Fruit fly (Drosophila melanogaster) whole organism, embryonic: ENCODE data around the gene Cisd2.

Source experiments
- Atf3 ChIP-seq: fragments of 200-800 bp; sonication (Bioruptor generic); optimal IDR thresholded peaks from 3 replicates; lab custom pipeline; 2016; ENCODE audit warnings: missing biosample characterization, missing genetic modification characterization
- CG11456 ChIP-seq: fragments of 200-800 bp; sonication (Bioruptor generic); IDR thresholded peaks from 3 replicates; pipeline ENCODE4 v1.3.6; 2022; ENCODE audit warnings: missing biosample characterization, missing genetic modification characterization
- CG11723 ChIP-seq: fragments of 200-800 bp; sonication (Bioruptor generic); optimal IDR thresholded peaks from 2 replicates; lab custom pipeline; 2017; ENCODE audit warnings: missing biosample characterization, mild to moderate bottlenecking, missing genetic modification characterization
- CG12219 ChIP-seq: fragments of 200-800 bp; sonication (Bioruptor generic); optimal IDR thresholded peaks from 3 replicates; lab custom pipeline; 2018; ENCODE audit warnings: missing biosample characterization, mild to moderate bottlenecking, missing genetic modification characterization
- CG12299 ChIP-seq: fragments of 200-800 bp; sonication (Bioruptor generic); optimal IDR thresholded peaks from 2 replicates; lab custom pipeline; 2018; ENCODE audit warnings: missing biosample characterization, mild to moderate bottlenecking, missing genetic modification characterization
- CG12744 ChIP-seq: fragments of 200-800 bp; sonication (Bioruptor generic); optimal IDR thresholded peaks from 2 replicates; lab custom pipeline; 2016; ENCODE audit warnings: missing biosample characterization, missing genetic modification characterization
- CG13123 ChIP-seq: fragments of 200-800 bp; sonication (Bioruptor generic); optimal IDR thresholded peaks from 2 replicates; lab custom pipeline; 2016; ENCODE audit warnings: missing biosample characterization, missing genetic modification characterization
- CG13424 ChIP-seq: fragments of 200-800 bp; sonication (Bioruptor generic); optimal IDR thresholded peaks from 2 replicates; lab custom pipeline; 2019; ENCODE audit warnings: missing biosample characterization, mild to moderate bottlenecking, missing genetic modification characterization, moderate library complexity
- CG14667 ChIP-seq: fragments of 200-800 bp; sonication (Bioruptor generic); IDR thresholded peaks from 2 replicates; pipeline ENCODE4 v1.3.6; 2022; ENCODE audit warnings: missing biosample characterization, missing genetic modification characterization
- CG15269 ChIP-seq: fragments of 200-800 bp; sonication (Bioruptor generic); optimal IDR thresholded peaks from 2 replicates; lab custom pipeline; 2018; ENCODE audit warnings: missing biosample characterization, mild to moderate bottlenecking, missing genetic modification characterization, moderate library complexity
- CG15696 ChIP-seq: fragments of 200-800 bp; sonication (Bioruptor generic); optimal IDR thresholded peaks from 2 replicates; lab custom pipeline; 2019; ENCODE audit warnings: missing biosample characterization, mild to moderate bottlenecking, missing genetic modification characterization, moderate library complexity
- CG16815 ChIP-seq: fragments of 200-800 bp; sonication (Bioruptor generic); optimal IDR thresholded peaks from 3 replicates; lab custom pipeline; 2017; ENCODE audit warnings: missing biosample characterization, mild to moderate bottlenecking, missing genetic modification characterization
- CG17829 ChIP-seq: fragments of 200-800 bp; optimal IDR thresholded peaks from 2 replicates; lab custom pipeline; 2019; ENCODE audit warnings: missing biosample characterization, mild to moderate bottlenecking, missing genetic modification characterization, moderate library complexity
- CG42726 ChIP-seq: fragments of 200-800 bp; sonication (Bioruptor generic); IDR thresholded peaks from 2 replicates; pipeline ENCODE4 v1.3.6; 2022; ENCODE audit warnings: missing biosample characterization, missing genetic modification characterization; ENCODE audit not compliant: partially characterized antibody
- CG4424 ChIP-seq: fragments of 200-800 bp; sonication (Bioruptor generic); optimal IDR thresholded peaks from 3 replicates; lab custom pipeline; 2016; ENCODE audit warnings: missing biosample characterization, missing genetic modification characterization
- CG6654 ChIP-seq: fragments of 200-800 bp; sonication (Bioruptor generic); optimal IDR thresholded peaks from 2 replicates; lab custom pipeline; 2017; ENCODE audit warnings: missing biosample characterization, mild to moderate bottlenecking, missing genetic modification characterization
- CG6765 ChIP-seq: fragments of 200-800 bp; sonication (Bioruptor generic); optimal IDR thresholded peaks from 3 replicates; lab custom pipeline; 2017; ENCODE audit warnings: missing biosample characterization, mild to moderate bottlenecking, missing genetic modification characterization
- CG9215 ChIP-seq: fragments of 200-800 bp; sonication (Bioruptor generic); IDR thresholded peaks from 2 replicates; pipeline ENCODE4 v1.3.6; 2022; ENCODE audit warnings: missing biosample characterization, missing genetic modification characterization
- CG9876 ChIP-seq: fragments of 200-800 bp; sonication (Bioruptor generic); optimal IDR thresholded peaks from 2 replicates; lab custom pipeline; 2016; ENCODE audit warnings: missing biosample characterization, missing genetic modification characterization
- Deaf1 ChIP-seq: fragments of 200-800 bp; optimal IDR thresholded peaks from 3 replicates; lab custom pipeline; 2019; ENCODE audit warnings: missing biosample characterization, mild to moderate bottlenecking, missing genetic modification characterization, moderate library complexity
- E2f1 ChIP-seq: fragments of 200-800 bp; sonication (Bioruptor generic); IDR thresholded peaks from 2 replicates; pipeline ENCODE4 v1.3.6; 2022; ENCODE audit warnings: missing biosample characterization, missing genetic modification characterization
- Eip74EF ChIP-seq, 2 experiments: fragments of 200-800 bp in 1 of 2; fragments of >200 bp in 1 of 2; sonication (Bioruptor generic) in 1 of 2; optimal IDR thresholded peaks; 2 replicates each; lab custom pipeline; 2017 to 2019; ENCODE audit warnings: missing biosample characterization in 2 of 2, missing genetic modification characterization in 2 of 2, mild to moderate bottlenecking in 1 of 2, moderate library complexity in 1 of 2
- Gug ChIP-seq: fragments of 200-800 bp; sonication (Bioruptor generic); IDR thresholded peaks from 4 replicates; pipeline ENCODE4 v1.3.6; 2022; ENCODE audit warnings: missing biosample characterization, missing genetic modification characterization
- HLH54F ChIP-seq: fragments of 200-800 bp; sonication (Bioruptor generic); optimal IDR thresholded peaks from 3 replicates; lab custom pipeline; 2016; ENCODE audit warnings: missing biosample characterization, missing genetic modification characterization
- Hmr ChIP-seq: fragments of 200-800 bp; sonication (Bioruptor generic); optimal IDR thresholded peaks from 3 replicates; lab custom pipeline; 2017; ENCODE audit warnings: mild to moderate bottlenecking, missing biosample characterization, missing genetic modification reagents, missing genetic modification characterization
- Hsf ChIP-seq: fragments of 200-800 bp; sonication (Bioruptor generic); optimal IDR thresholded peaks from 3 replicates; lab custom pipeline; 2016; ENCODE audit warnings: missing biosample characterization, missing genetic modification characterization
- MBD-R2 ChIP-seq: fragments of 200-800 bp; sonication (Bioruptor generic); IDR thresholded peaks from 2 replicates; pipeline ENCODE4 v1.3.6; 2022; ENCODE audit warnings: missing biosample characterization, missing genetic modification characterization
- Mad ChIP-seq: fragments of 200-800 bp; sonication (Bioruptor generic); optimal IDR thresholded peaks from 2 replicates; lab custom pipeline; 2016; ENCODE audit warnings: missing biosample characterization, missing genetic modification characterization
- Sox102F ChIP-seq: fragments of 200-800 bp; sonication (Bioruptor generic); optimal IDR thresholded peaks from 2 replicates; lab custom pipeline; 2018; ENCODE audit warnings: missing biosample characterization, mild to moderate bottlenecking, missing genetic modification characterization, moderate library complexity
- Sry-δ ChIP-seq: fragments of 200-800 bp; sonication (Bioruptor generic); optimal IDR thresholded peaks from 2 replicates; lab custom pipeline; 2016; ENCODE audit warnings: missing biosample characterization, missing genetic modification characterization
- Xbp1 ChIP-seq: fragments of 200-800 bp; sonication (Bioruptor generic); optimal IDR thresholded peaks from 3 replicates; lab custom pipeline; 2016; ENCODE audit warnings: missing biosample characterization, mild to moderate bottlenecking, missing genetic modification characterization
- aop ChIP-seq: fragments of 200-800 bp; sonication (Bioruptor generic); IDR thresholded peaks from 2 replicates; pipeline ENCODE4 v1.3.6; 2022; ENCODE audit warnings: missing biosample characterization, missing genetic modification characterization
- chinmo ChIP-seq: fragments of 200-800 bp; sonication (Bioruptor generic); IDR thresholded peaks from 4 replicates; pipeline ENCODE4 v1.3.6; 2022; ENCODE audit warnings: missing biosample characterization, missing genetic modification characterization; ENCODE audit not compliant: partially characterized antibody
- chm ChIP-seq: fragments of 200-800 bp; sonication (Bioruptor generic); IDR thresholded peaks from 2 replicates; pipeline ENCODE4 v1.3.6; 2022; ENCODE audit warnings: missing biosample characterization, missing genetic modification characterization
- chn ChIP-seq: fragments of 200-800 bp; sonication (Bioruptor generic); optimal IDR thresholded peaks from 2 replicates; lab custom pipeline; 2016; ENCODE audit warnings: missing biosample characterization, missing genetic modification characterization
- esg ChIP-seq: fragments of 200-800 bp; sonication (Bioruptor generic); conservative IDR thresholded peaks from 2 replicates; pipeline ENCODE4 v1.3.6; 2022; ENCODE audit warnings: missing biosample characterization, missing genetic modification characterization
- fd64A ChIP-seq: fragments of 200-800 bp; sonication (Bioruptor generic); optimal IDR thresholded peaks from 3 replicates; lab custom pipeline; 2018; ENCODE audit warnings: missing biosample characterization, mild to moderate bottlenecking, missing genetic modification characterization
- gcm ChIP-seq: fragments of 200-800 bp; sonication (Bioruptor generic); optimal IDR thresholded peaks from 2 replicates; lab custom pipeline; 2019; ENCODE audit warnings: missing biosample characterization, mild to moderate bottlenecking, missing genetic modification characterization, moderate library complexity
- her ChIP-seq: fragments of 200-800 bp; sonication (Bioruptor generic); optimal IDR thresholded peaks from 2 replicates; lab custom pipeline; 2016; ENCODE audit warnings: missing biosample characterization, missing genetic modification characterization
- ind ChIP-seq: fragments of 200-800 bp; sonication (Bioruptor generic); optimal IDR thresholded peaks from 3 replicates; lab custom pipeline; 2016; ENCODE audit warnings: missing biosample characterization, missing genetic modification characterization
- lilli ChIP-seq: fragments of 200-800 bp; sonication (Bioruptor generic); optimal IDR thresholded peaks from 3 replicates; lab custom pipeline; 2016; ENCODE audit warnings: missing biosample characterization, missing genetic modification characterization
- nau ChIP-seq: fragments of 200-800 bp; sonication (Bioruptor generic); optimal IDR thresholded peaks from 3 replicates; lab custom pipeline; 2017; ENCODE audit warnings: missing biosample characterization, mild to moderate bottlenecking, missing genetic modification characterization, missing genetic modification reagents
- pb ChIP-seq: fragments of 200-800 bp; sonication (Bioruptor generic); optimal IDR thresholded peaks from 3 replicates; lab custom pipeline; 2016; ENCODE audit warnings: missing biosample characterization, missing genetic modification characterization
- pita ChIP-seq: fragments of 200-800 bp; sonication (Bioruptor generic); optimal IDR thresholded peaks from 2 replicates; lab custom pipeline; 2017; ENCODE audit warnings: missing biosample characterization, mild to moderate bottlenecking, missing genetic modification characterization
- ro ChIP-seq: fragments of 200-800 bp; sonication (Bioruptor generic); IDR thresholded peaks from 2 replicates; pipeline ENCODE4 v1.3.6; 2022; ENCODE audit warnings: missing biosample characterization, missing genetic modification characterization
- tap ChIP-seq: fragments of 200-800 bp; optimal IDR thresholded peaks from 3 replicates; lab custom pipeline; 2019; ENCODE audit warnings: missing biosample characterization, mild to moderate bottlenecking, missing genetic modification characterization, moderate library complexity
- tll ChIP-seq, 2 experiments: fragments of 200-800 bp in 1 of 2; fragments of >200 bp in 1 of 2; sonication (Bioruptor generic) in 1 of 2; optimal IDR thresholded peaks; 2 replicates each; lab custom pipeline; 2017 to 2019; ENCODE audit warnings: missing biosample characterization in 2 of 2, missing genetic modification characterization in 2 of 2, mild to moderate bottlenecking in 1 of 2, moderate library complexity in 1 of 2
- tx ChIP-seq: fragments of 200-800 bp; sonication (Bioruptor generic); optimal IDR thresholded peaks from 2 replicates; lab custom pipeline; 2016; ENCODE audit warnings: missing biosample characterization, missing genetic modification characterization
- wek ChIP-seq: fragments of 200-800 bp; sonication (Bioruptor generic); optimal IDR thresholded peaks from 3 replicates; lab custom pipeline; 2018; ENCODE audit warnings: missing biosample characterization, mild to moderate bottlenecking, missing genetic modification characterization, moderate library complexity
- wor ChIP-seq: fragments of 200-800 bp; sonication (Bioruptor generic); IDR thresholded peaks from 2 replicates; pipeline ENCODE4 v1.3.6; 2022; ENCODE audit warnings: missing biosample characterization, missing genetic modification characterization

Gene Cisd2

DNA sequence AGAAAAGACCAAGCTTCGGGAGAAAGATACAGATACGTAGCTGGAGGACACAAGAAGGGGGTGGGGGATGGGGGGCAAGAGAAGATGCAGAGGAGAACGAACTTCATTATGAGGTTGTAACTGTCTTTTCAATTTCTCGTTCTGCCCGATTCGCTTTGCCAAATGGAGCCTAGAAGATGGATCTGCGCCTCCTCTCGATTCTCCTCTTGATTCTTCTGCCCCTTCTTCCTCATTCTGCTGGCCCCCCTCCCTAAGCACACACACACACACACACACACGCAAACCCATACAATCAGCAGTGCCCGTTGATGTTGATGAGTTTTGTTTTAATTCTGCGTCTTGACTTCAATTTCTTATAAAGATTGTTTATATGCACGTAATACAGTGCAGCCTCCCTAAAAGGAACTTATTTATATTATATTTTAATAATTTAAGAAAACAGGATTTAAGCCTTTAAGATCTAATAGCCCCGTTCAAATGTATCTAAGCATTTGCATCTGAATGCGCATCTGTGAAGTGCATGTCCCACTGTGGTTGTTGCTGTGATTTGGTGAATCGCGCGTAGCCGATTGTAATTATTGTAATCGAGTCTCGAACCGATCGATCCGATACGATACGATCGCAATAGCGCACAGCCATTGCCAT lies 16.1 kb downstream of the Cisd2 start (continued):
- no peak for TF ChIP-seq CG6654 (GFP tag; lab: Kevin White, UChicago)
- peak; percentile 35 for TF ChIP-seq CG12299 (tag; lab: Kevin White, UChicago)
- peak; percentile 37 for TF ChIP-seq CG15696 (tag; lab: Kevin White, UChicago)
- TF ChIP-seq gcm (GFP tag; lab: Kevin White, UChicago), result no peak
- TF ChIP-seq aop (GFP tag; lab: Robert Waterston, UW), result no peak
- TF ChIP-seq fd64A (GFP tag; lab: Kevin White, UChicago), result no peak
- TF ChIP-seq tx (GFP tag; lab: Kevin White, UChicago), result no peak
- no peak for TF ChIP-seq CG42726 (GFP tag; lab: Robert Waterston, UW)
- TF ChIP-seq CG11723, result peak; percentile 24
- TF ChIP-seq wek, result no peak
- TF ChIP-seq pb (GFP tag; lab: Kevin White, UChicago), result no peak
- TF ChIP-seq Gug (GFP tag; lab: Robert Waterston, UW), result peak; percentile 72; the same call in 3 of the 4 replicates
- no peak for TF ChIP-seq CG9876 (GFP tag; lab: Kevin White, UChicago)
- peak; percentile 9 for TF ChIP-seq Hsf (GFP tag; lab: Kevin White, UChicago)
- peak; percentile 65 for TF ChIP-seq Xbp1 (GFP tag; lab: Kevin White, UChicago)
- TF ChIP-seq CG14667, result peak; percentile 75
- peak; percentile 74 for TF ChIP-seq CG11456 (GFP tag; lab: Robert Waterston, UW)
- TF ChIP-seq ind (GFP tag; lab: Kevin White, UChicago), result peak; percentile 70
- peak; percentile 62 for TF ChIP-seq E2f1
- TF ChIP-seq chn, result no peak
- TF ChIP-seq CG17829, result peak; percentile 57
- no peak for TF ChIP-seq pita (GFP tag; lab: Kevin White, UChicago)
- no peak for TF ChIP-seq her (GFP tag; lab: Kevin White, UChicago)
- TF ChIP-seq tll (GFP tag; optimal IDR thresholded peaks at IDR 0.05; lab: Kevin White, UChicago), result no peak
- peak; percentile 56 for TF ChIP-seq tap (tag; lab: Kevin White, UChicago)
- TF ChIP-seq nau (GFP tag; lab: Kevin White, UChicago), result no peak
- no peak for TF ChIP-seq CG13123 (GFP tag; lab: Kevin White, UChicago)
- no peak for TF ChIP-seq HLH54F (GFP tag; lab: Kevin White, UChicago)
- no peak for TF ChIP-seq Sry-δ (GFP tag; lab: Kevin White, UChicago)
- peak; percentile 58 for TF ChIP-seq Deaf1 (tag; lab: Kevin White, UChicago)
- TF ChIP-seq CG12744, result no peak
- TF ChIP-seq chm, result peak; percentile 24; the same call in 1 of the 2 replicates
- no peak for TF ChIP-seq Eip74EF (GFP tag; optimal IDR thresholded peaks at IDR 0.05; lab: Kevin White, UChicago)
- TF ChIP-seq CG4424 (GFP tag; lab: Kevin White, UChicago), result peak; percentile 54
- peak; percentile 16; the same call in 1 of the 2 replicates for TF ChIP-seq MBD-R2 (GFP tag; lab: Robert Waterston, UW)
- no peak for TF ChIP-seq Mad
- TF ChIP-seq CG6765 (GFP tag; lab: Kevin White, UChicago), result no peak
- no peak for TF ChIP-seq Atf3
- TF ChIP-seq lilli, result peak; percentile 45
- TF ChIP-seq chinmo, result no peak
- peak; percentile 43; the same call in 1 of the 2 replicates for TF ChIP-seq CG9215
- TF ChIP-seq wor (GFP tag; lab: Robert Waterston, UW), result peak; percentile 39; the same call in 1 of the 2 replicates
- peak; percentile 36 for TF ChIP-seq Hmr
- TF ChIP-seq CG13424, result peak; percentile 77
- TF ChIP-seq CG12219 (GFP tag; lab: Kevin White, UChicago), result peak; percentile 39
- TF ChIP-seq ro, result no peak
- TF ChIP-seq Sox102F (GFP tag; lab: Kevin White, UChicago), result peak; percentile 74
- peak; percentile 86 for TF ChIP-seq CG15269 (tag; lab: Kevin White, UChicago)
- TF ChIP-seq esg, result peak; percentile 79
- TF ChIP-seq CG16815 (GFP tag; lab: Kevin White, UChicago), result peak; percentile 37
